Worm (Caenorhabditis elegans): Measurements from ENCODE around the gene him-8.

ce11 chrIV:10570065-10570464, 8.4 kb downstream of the him-8 start:
- TF ChIP-seq ama-1 (optimal IDR thresholded peaks at IDR 0.05) (no peak), pes-1 (GFP tag; IDR thresholded peaks at IDR 0.05) (no peak), hmbx-1 (tag; optimal IDR thresholded peaks at IDR 0.05) (no peak), hmg-4 (GFP tag; optimal IDR thresholded peaks at IDR 0.05) (no peak), ceh-13 (GFP tag; optimal IDR thresholded peaks at IDR 0.05) (no peak), aly-1 (tag; optimal IDR thresholded peaks at IDR 0.05) (no peak), F13C5.2 (tag; optimal IDR thresholded peaks at IDR 0.05) (no peak), ceh-36 (tag; optimal IDR thresholded peaks at IDR 0.05) (no peak), ets-7 (tag; optimal IDR thresholded peaks at IDR 0.05) (no peak), sea-1 (GFP tag; conservative IDR thresholded peaks at IDR 0.05) (no peak)

All from whole organism, early embryonic.